Worm (Caenorhabditis elegans) whole organism, L4 larva: ENCODE data around the gene nhr-239.
A peak's percentile ranks its signal among the peaks of the same experiment; 100 is the strongest.

ENCODE experiments used
- D1046.2 ChIP-seq: fragments of 200-800 bp; sonication (Bioruptor generic); IDR thresholded peaks from 2 replicates; pipeline ENCODE4 v1.3.6; 2022; ENCODE audit warnings: missing genetic modification characterization, missing compliant biosample characterization
- F26F4.8 ChIP-seq: fragments of 200-800 bp; sonication (Bioruptor generic); conservative IDR thresholded peaks from 2 replicates; pipeline ENCODE4 v1.3.6; 2022; ENCODE audit warnings: missing genetic modification characterization, missing compliant biosample characterization
- F37D6.2 ChIP-seq: sonication (generic microtip); optimal IDR thresholded peaks from 2 replicates; lab custom pipeline; 2016; ENCODE audit warnings: mild to moderate bottlenecking, missing genetic modification characterization, missing compliant biosample characterization
- F44E2.7 ChIP-seq: fragments of 200-800 bp; sonication (Bioruptor generic); IDR thresholded peaks from 2 replicates; pipeline ENCODE4 v2.1.2; 2022; ENCODE audit warnings: missing genetic modification characterization, missing compliant biosample characterization
- F49E8.2 ChIP-seq: sonication (generic microtip); optimal IDR thresholded peaks from 2 replicates; lab custom pipeline; 2016; ENCODE audit warnings: missing compliant biosample characterization, mild to moderate bottlenecking, missing genetic modification characterization, borderline replicate concordance
- T20F7.1 ChIP-seq: fragments of 200-800 bp; sonication (Bioruptor generic); optimal IDR thresholded peaks from 2 replicates; lab custom pipeline; 2018; ENCODE audit warnings: mild to moderate bottlenecking, missing genetic modification characterization, missing compliant biosample characterization
- Y105C5A.15 ChIP-seq: fragments of 200-800 bp; sonication (Bioruptor generic); IDR thresholded peaks from 2 replicates; pipeline ENCODE4 v1.3.6; 2022; ENCODE audit warnings: missing genetic modification characterization, missing compliant biosample characterization
- Y75B8A.6 ChIP-seq: fragments of 200-800 bp; sonication (Bioruptor generic); IDR thresholded peaks from 2 replicates; pipeline ENCODE4 v1.3.6; 2022; ENCODE audit warnings: missing genetic modification reagents, missing genetic modification characterization, missing compliant biosample characterization
- ZK546.5 ChIP-seq, 2 experiments: sonication (generic microtip); optimal IDR thresholded peaks; 2 replicates each; lab custom pipeline; 2017; ENCODE audit warnings: missing biosample characterization in 2 of 2, missing genetic modification characterization in 2 of 2
- aha-1 ChIP-seq: fragments of 150-350 bp; peaks from one replicate; lab custom pipeline; 2014; ENCODE audit warnings: missing biosample characterization, missing genetic modification characterization
- aly-2 ChIP-seq: sonication (generic microtip); optimal IDR thresholded peaks from 2 replicates; lab custom pipeline; 2018; ENCODE audit warnings: missing biosample characterization, missing genetic modification characterization
- arid-1 ChIP-seq: fragments of 200-800 bp; sonication (Bioruptor generic); conservative IDR thresholded peaks from 2 replicates; pipeline ENCODE4 v1.3.6; 2022; ENCODE audit warnings: missing genetic modification reagents, missing genetic modification characterization, missing compliant biosample characterization
- attf-4 ChIP-seq: sonication (generic microtip); optimal IDR thresholded peaks from 3 replicates; lab custom pipeline; 2017; ENCODE audit warnings: missing biosample characterization, missing genetic modification characterization
- ceh-20 ChIP-seq: fragments of 200-800 bp; sonication (Bioruptor generic); IDR thresholded peaks from 2 replicates; pipeline ENCODE4 v1.3.6; 2022; ENCODE audit warnings: missing genetic modification reagents, missing genetic modification characterization, missing compliant biosample characterization
- ceh-28 ChIP-seq: fragments of 150-350 bp; optimal IDR thresholded peaks from 2 replicates; lab custom pipeline; 2014; ENCODE audit warnings: missing biosample characterization, missing genetic modification reagents, missing genetic modification characterization
- ceh-82 ChIP-seq: sonication (generic microtip); optimal IDR thresholded peaks from 2 replicates; lab custom pipeline; 2017; ENCODE audit warnings: missing biosample characterization, missing genetic modification characterization
- daf-12 ChIP-seq: fragments of 150-350 bp; optimal IDR thresholded peaks from 2 replicates; lab custom pipeline; 2014; ENCODE audit warnings: missing biosample characterization, missing genetic modification reagents, missing genetic modification characterization
- daf-19 ChIP-seq: fragments of 200-800 bp; sonication (Bioruptor generic); conservative IDR thresholded peaks from 2 replicates; pipeline ENCODE4 v1.3.6; 2022; ENCODE audit warnings: missing genetic modification characterization, missing compliant biosample characterization
- daf-8 ChIP-seq: fragments of 200-800 bp; sonication (Bioruptor generic); IDR thresholded peaks from 2 replicates; pipeline ENCODE4 v1.3.6; 2022; ENCODE audit warnings: missing genetic modification characterization, missing compliant biosample characterization
- duxl-1 ChIP-seq: sonication (generic microtip); optimal IDR thresholded peaks from 2 replicates; lab custom pipeline; 2016; ENCODE audit warnings: mild to moderate bottlenecking, missing genetic modification characterization, moderate library complexity, missing compliant biosample characterization; ENCODE audit not compliant: poor library complexity
- dve-1 ChIP-seq: sonication (generic microtip); optimal IDR thresholded peaks from 2 replicates; lab custom pipeline; 2017; ENCODE audit warnings: antibody characterized with exemption, mild to moderate bottlenecking, missing genetic modification characterization, missing compliant biosample characterization; ENCODE audit not compliant: insufficient read depth
- egl-27 ChIP-seq: sonication (generic microtip); optimal IDR thresholded peaks from 3 replicates; lab custom pipeline; 2017; ENCODE audit warnings: missing biosample characterization, missing genetic modification reagents, missing genetic modification characterization
- egl-43 ChIP-seq: fragments of 200-800 bp; sonication (Bioruptor generic); IDR thresholded peaks from 2 replicates; pipeline ENCODE4 v1.3.6; 2022; ENCODE audit warnings: missing genetic modification reagents, missing genetic modification characterization, missing compliant biosample characterization
- fkh-10 ChIP-seq: fragments of 150-350 bp; optimal IDR thresholded peaks from 2 replicates; lab custom pipeline; 2014; ENCODE audit warnings: missing biosample characterization, missing genetic modification reagents, missing genetic modification characterization
- gei-8 ChIP-seq: fragments of 200-800 bp; sonication (Bioruptor generic); optimal IDR thresholded peaks from 2 replicates; lab custom pipeline; 2018; ENCODE audit warnings: mild to moderate bottlenecking, missing genetic modification characterization, missing compliant biosample characterization
- hlh-11 ChIP-seq: fragments of 200-800 bp; sonication (Bioruptor generic); optimal IDR thresholded peaks from 2 replicates; lab custom pipeline; 2018; ENCODE audit warnings: mild to moderate bottlenecking, missing genetic modification characterization, missing compliant biosample characterization
- jun-1 ChIP-seq: fragments of 150-350 bp; optimal IDR thresholded peaks from 2 replicates; lab custom pipeline; 2014; ENCODE audit warnings: missing biosample characterization, missing genetic modification reagents, missing genetic modification characterization
- lin-1 ChIP-seq: fragments of 200-800 bp; sonication (Bioruptor generic); IDR thresholded peaks from 2 replicates; pipeline ENCODE4 v1.3.6; 2022; ENCODE audit warnings: missing genetic modification reagents, missing genetic modification characterization, missing compliant biosample characterization
- lin-13 ChIP-seq: fragments of 150-350 bp; optimal IDR thresholded peaks from 2 replicates; lab custom pipeline; 2014; ENCODE audit warnings: missing biosample characterization, missing genetic modification reagents, missing genetic modification characterization
- lin-15B ChIP-seq: fragments of 150-350 bp; sonication (generic microtip); optimal IDR thresholded peaks from 3 replicates; lab custom pipeline; 2014; ENCODE audit warnings: missing biosample characterization, missing genetic modification characterization
- lin-39 ChIP-seq: fragments of 150-350 bp; optimal IDR thresholded peaks from 2 replicates; lab custom pipeline; 2014; ENCODE audit warnings: missing biosample characterization, missing genetic modification reagents, missing genetic modification characterization
- lir-3 ChIP-seq: sonication (generic microtip); optimal IDR thresholded peaks from 2 replicates; lab custom pipeline; 2016; ENCODE audit warnings: mild to moderate bottlenecking, missing genetic modification characterization, missing compliant biosample characterization
- madf-5 ChIP-seq, 2 experiments: fragments of 200-800 bp; sonication (Bioruptor generic); IDR thresholded peaks; 2 replicates each; pipeline ENCODE4 v1.3.6; 2022; ENCODE audit warnings: missing compliant biosample characterization in 2 of 2, missing genetic modification characterization in 2 of 2
- mep-1 ChIP-seq: fragments of 150-350 bp; sonication (generic microtip); optimal IDR thresholded peaks from 3 replicates; lab custom pipeline; 2014; ENCODE audit warnings: missing biosample characterization, missing genetic modification characterization
- mes-2 ChIP-seq: sonication (generic microtip); optimal IDR thresholded peaks from 2 replicates; lab custom pipeline; 2016; ENCODE audit warnings: missing genotype, mild to moderate bottlenecking, missing genetic modification characterization, missing compliant biosample characterization; ENCODE audit not compliant: poor library complexity, severe bottlenecking
- nhr-11 ChIP-seq: fragments of 150-350 bp; optimal IDR thresholded peaks from 2 replicates; lab custom pipeline; 2014; ENCODE audit warnings: missing biosample characterization, missing genetic modification characterization
- nhr-111 ChIP-seq: fragments of 200-800 bp; sonication (Bioruptor generic); optimal IDR thresholded peaks from 2 replicates; lab custom pipeline; 2018; ENCODE audit warnings: mild to moderate bottlenecking, missing genetic modification characterization, missing compliant biosample characterization
- nhr-237 ChIP-seq: sonication (generic microtip); optimal IDR thresholded peaks from 2 replicates; lab custom pipeline; 2017; ENCODE audit warnings: missing biosample characterization, missing genetic modification characterization
- nhr-28 ChIP-seq: fragments of 150-350 bp; optimal IDR thresholded peaks from 2 replicates; lab custom pipeline; 2014; ENCODE audit warnings: missing biosample characterization, missing genetic modification characterization
- nhr-48 ChIP-seq: sonication (generic microtip); optimal IDR thresholded peaks from 2 replicates; lab custom pipeline; 2016; ENCODE audit warnings: mild to moderate bottlenecking, missing genetic modification characterization, missing compliant biosample characterization
- nhr-76 ChIP-seq: fragments of 150-350 bp; optimal IDR thresholded peaks from 2 replicates; lab custom pipeline; 2014; ENCODE audit warnings: missing biosample characterization, missing genetic modification characterization
- nhr-77 ChIP-seq: fragments of 150-350 bp; optimal IDR thresholded peaks from 2 replicates; lab custom pipeline; 2014; ENCODE audit warnings: missing biosample characterization, missing genetic modification characterization
- php-3 ChIP-seq: fragments of 200-800 bp; sonication (Bioruptor generic); IDR thresholded peaks from 2 replicates; pipeline ENCODE4 v1.3.6; 2022; ENCODE audit warnings: missing genetic modification reagents, missing genetic modification characterization, missing compliant biosample characterization
- rbr-2 ChIP-seq: sonication (generic microtip); optimal IDR thresholded peaks from 2 replicates; lab custom pipeline; 2016; ENCODE audit warnings: missing genotype, missing genetic modification characterization, missing compliant biosample characterization
- saeg-2 ChIP-seq: fragments of 200-800 bp; sonication (Bioruptor generic); IDR thresholded peaks from 2 replicates; pipeline ENCODE4 v1.3.6; 2022; ENCODE audit warnings: missing genetic modification reagents, missing genetic modification characterization, missing compliant biosample characterization
- snpc-1.2 ChIP-seq: fragments of 200-800 bp; sonication (Bioruptor generic); IDR thresholded peaks from 2 replicates; pipeline ENCODE4 v1.3.6; 2022; ENCODE audit warnings: missing genetic modification reagents, missing genetic modification characterization, missing compliant biosample characterization
- snpc-4 ChIP-seq: fragments of 150-350 bp; optimal IDR thresholded peaks from 2 replicates; lab custom pipeline; 2014; ENCODE audit warnings: missing biosample characterization, missing genetic modification characterization
- tag-97 ChIP-seq: fragments of 200-800 bp; sonication (Bioruptor generic); IDR thresholded peaks from 2 replicates; pipeline ENCODE4 v1.3.6; 2022; ENCODE audit warnings: missing genetic modification characterization, missing compliant biosample characterization
- unc-39 ChIP-seq: sonication (generic microtip); optimal IDR thresholded peaks from 2 replicates; lab custom pipeline; 2017; ENCODE audit warnings: missing biosample characterization, missing genetic modification characterization
- zag-1 ChIP-seq: fragments of 150-350 bp; optimal IDR thresholded peaks from 2 replicates; lab custom pipeline; 2014; ENCODE audit warnings: missing biosample characterization, missing genetic modification characterization
- zfp-2 ChIP-seq: sonication (generic microtip); optimal IDR thresholded peaks from 2 replicates; lab custom pipeline; 2016; ENCODE audit warnings: mild to moderate bottlenecking, missing genetic modification characterization, missing compliant biosample characterization
- zfp-3 ChIP-seq: fragments of 200-800 bp; sonication (Bioruptor generic); conservative IDR thresholded peaks from 2 replicates; pipeline ENCODE4 v1.3.6; 2022; ENCODE audit warnings: missing genetic modification reagents, missing genetic modification characterization, missing compliant biosample characterization
- zip-11 ChIP-seq: fragments of 200-800 bp; sonication (Bioruptor generic); IDR thresholded peaks from 2 replicates; pipeline ENCODE4 v1.3.6; 2022; ENCODE audit warnings: missing genetic modification characterization, missing compliant biosample characterization

The nhr-239 gene

DNA sequence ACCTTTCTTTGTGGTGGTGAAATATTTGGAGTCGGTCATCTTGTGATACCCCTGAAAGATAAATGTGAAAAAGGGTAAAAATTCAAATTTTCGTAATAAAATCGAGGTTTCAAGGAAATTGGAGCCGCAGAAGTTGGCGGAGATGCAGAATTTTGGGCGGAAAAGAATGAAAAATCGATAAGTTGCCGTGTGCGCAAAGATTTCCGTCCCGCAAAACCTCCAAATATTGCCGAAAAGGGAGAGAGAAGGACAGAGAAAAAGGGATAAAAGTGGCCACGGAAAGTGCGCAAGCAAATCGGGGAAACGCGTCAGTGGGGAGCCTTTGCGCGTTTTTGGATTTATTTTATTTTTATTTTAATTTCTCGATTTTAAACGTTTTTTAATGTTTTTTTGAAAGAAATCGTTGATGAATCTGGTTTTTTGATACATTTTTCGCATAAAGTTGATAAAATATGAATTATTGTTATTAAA is 35.5 kb downstream of the nhr-239 start, which contains the start of gene apb-1 (continued):
- TF ChIP-seq daf-19 (no peak), nhr-76 (tag; lab: Kevin White, UChicago) (no peak), mep-1 (peak; percentile 95), zag-1 (tag; lab: Kevin White, UChicago) (no peak), lin-39 (no peak), php-3 (GFP tag; lab: Robert Waterston, UW) (no peak), lin-1 (GFP tag; lab: Robert Waterston, UW) (no peak), unc-39 (no peak), nhr-77 (tag; lab: Kevin White, UChicago) (peak; percentile 56), tag-97 (GFP tag; lab: Robert Waterston, UW) (no peak), saeg-2 (GFP tag; lab: Robert Waterston, UW) (0 out of 2 replicates have a peak, but pooled peaks have one; percentile 57), F26F4.8 (GFP tag; lab: Robert Waterston, UW) (no peak), aly-2 (tag; lab: Kevin White, UChicago) (no peak), nhr-48 (peak; percentile 57), snpc-1.2 (GFP tag; lab: Robert Waterston, UW) (no peak), madf-5 (GFP tag; IDR thresholded peaks at IDR 0.05; lab: Robert Waterston, UW) (no peak), F49E8.2 (tag; lab: Kevin White, UChicago) (peak; percentile 33), arid-1 (GFP tag; lab: Robert Waterston, UW) (peak; percentile 90), fkh-10 (GFP tag; lab: Kevin White, UChicago) (peak; percentile 95), aha-1 (tag; lab: Kevin White, UChicago) (peak; percentile 44), ceh-82 (tag; lab: Kevin White, UChicago) (no peak), nhr-111 (no peak), jun-1 (tag; lab: Kevin White, UChicago) (peak; percentile 16), egl-27 (tag; lab: Kevin White, UChicago) (no peak), ceh-28 (tag; lab: Kevin White, UChicago) (peak; percentile 40), zfp-3 (GFP tag; lab: Robert Waterston, UW) (peak; percentile 43; the same call in 1 of the 2 replicates), zip-11 (GFP tag; lab: Robert Waterston, UW) (no peak), daf-8 (GFP tag; lab: Robert Waterston, UW) (no peak), attf-4 (tag; lab: Kevin White, UChicago) (no peak), T20F7.1 (GFP tag; lab: Kevin White, UChicago) (peak; percentile 78), nhr-11 (tag; lab: Kevin White, UChicago) (peak; percentile 79), Y75B8A.6 (GFP tag; lab: Robert Waterston, UW) (no peak), nhr-28 (tag; lab: Kevin White, UChicago) (peak; percentile 39), mes-2 (tag; lab: Kevin White, UChicago) (no peak), F44E2.7 (GFP tag; lab: Robert Waterston, UW) (no peak), daf-12 (tag; lab: Kevin White, UChicago) (no peak), egl-43 (GFP tag; lab: Robert Waterston, UW) (peak; percentile 88), ceh-20 (peak; percentile 71; the same call in 1 of the 2 replicates), ZK546.5 (tag; optimal IDR thresholded peaks at IDR 0.05; lab: Kevin White, UChicago) (no peak), rbr-2 (peak; percentile 95), nhr-237 (tag; lab: Kevin White, UChicago) (no peak), D1046.2 (GFP tag; lab: Robert Waterston, UW) (0 out of 2 replicates have a peak, but pooled peaks have one; percentile 66), Y105C5A.15 (no peak), snpc-4 (no peak), lin-13 (GFP tag; lab: Kevin White, UChicago) (peak; percentile 65), lin-15B (tag; lab: Kevin White, UChicago) (no peak), dve-1 (tag; lab: Kevin White, UChicago) (peak; percentile 94), duxl-1 (tag; lab: Kevin White, UChicago) (peak; percentile 67), gei-8 (GFP tag; lab: Kevin White, UChicago) (no peak), F37D6.2 (peak; percentile 90), hlh-11 (tag; lab: Kevin White, UChicago) (no peak), zfp-2 (tag; lab: Kevin White, UChicago) (peak; percentile 52), lir-3 (tag; lab: Kevin White, UChicago) (no peak)
